Worm (Caenorhabditis elegans) whole organism, L2 larva: ENCODE data around the gene C48D1.5.

Experiments used
- mab-5 ChIP-seq: fragments of 150-350 bp; optimal IDR thresholded peaks from 2 replicates; lab custom pipeline; 2014; ENCODE audit warnings: missing biosample characterization, missing genetic modification characterization
- nhr-12 ChIP-seq: fragments of 150-350 bp; optimal IDR thresholded peaks from 2 replicates; lab custom pipeline; 2014; ENCODE audit warnings: missing biosample characterization, missing genetic modification characterization
- skn-1 ChIP-seq: sonication (generic microtip); optimal IDR thresholded peaks from 2 replicates; lab custom pipeline; 2017; ENCODE audit warnings: missing biosample characterization, missing genetic modification characterization
- sma-3 ChIP-seq: sonication (generic microtip); optimal IDR thresholded peaks from 2 replicates; lab custom pipeline; 2016; ENCODE audit warnings: missing genetic modification reagents, missing genetic modification characterization, missing compliant biosample characterization
- ztf-11 ChIP-seq: sonication (generic microtip); optimal IDR thresholded peaks from 2 replicates; lab custom pipeline; 2017; ENCODE audit warnings: missing biosample characterization, missing genetic modification characterization

DNA sequence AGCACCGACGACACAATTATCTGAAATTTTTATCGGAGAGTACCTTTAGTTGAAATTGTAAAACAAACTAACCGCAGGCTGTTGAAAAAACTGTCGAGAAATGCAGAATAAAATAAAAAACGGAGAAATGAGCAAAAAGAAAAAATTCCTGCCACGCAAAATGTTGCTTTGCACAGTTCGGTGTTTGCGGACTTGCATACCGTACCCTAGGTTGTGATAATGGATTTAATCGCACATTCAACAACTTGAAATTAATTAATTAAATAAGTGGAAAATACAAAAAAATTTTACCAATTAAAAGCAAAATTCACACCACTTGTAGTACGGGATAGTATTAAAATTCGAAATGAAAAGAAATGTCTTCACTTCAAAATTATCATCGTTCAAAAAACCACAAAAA is 9.6 kb downstream of the C48D1.5 start:
- no peak for TF ChIP-seq nhr-12 (tag; lab: Kevin White, UChicago)
- no peak for TF ChIP-seq skn-1 (tag; lab: Kevin White, UChicago)
- TF ChIP-seq sma-3: no peak
- TF ChIP-seq mab-5 (tag; lab: Kevin White, UChicago): no peak
- TF ChIP-seq ztf-11 (tag; lab: Kevin White, UChicago): no peak
